Worm (Caenorhabditis elegans) whole organism, L1 larva: Measurements from ENCODE around the gene nhr-154.

Experiments
- ceh-63 ChIP-seq: fragments of 200-800 bp; sonication (Bioruptor generic); optimal IDR thresholded peaks from 2 replicates; lab custom pipeline; 2018; ENCODE audit warnings: mild to moderate bottlenecking, missing genetic modification characterization, missing compliant biosample characterization
- ceh-8 ChIP-seq: fragments of 200-800 bp; sonication (Bioruptor generic); optimal IDR thresholded peaks from 2 replicates; lab custom pipeline; 2018; ENCODE audit warnings: mild to moderate bottlenecking, missing genetic modification characterization, moderate library complexity, missing compliant biosample characterization
- ceh-90 ChIP-seq: sonication (generic microtip); optimal IDR thresholded peaks from 2 replicates; lab custom pipeline; 2016; ENCODE audit warnings: missing genetic modification characterization, missing compliant biosample characterization
- ces-1 ChIP-seq: fragments of 150-350 bp; optimal IDR thresholded peaks from 2 replicates; lab custom pipeline; 2014; ENCODE audit warnings: missing biosample characterization, missing genetic modification reagents, missing genetic modification characterization
- dpl-1 ChIP-seq, 3 experiments: fragments of 150-350 bp in 2 of 3; sonication (generic microtip) in 1 of 3; optimal IDR thresholded peaks; 2 replicates each; lab custom pipeline; 2014 to 2017; ENCODE audit warnings: missing biosample characterization in 3 of 3, missing genetic modification characterization in 3 of 3, missing genetic modification reagents in 3 of 3
- efl-1 ChIP-seq, 4 experiments: fragments of 150-350 bp; optimal IDR thresholded peaks in 3 of 4; peaks in 1 of 4; 1 replicate in 1 of 4; 2 replicates in 3 of 4; lab custom pipeline; 2014; ENCODE audit warnings: missing biosample characterization in 2 of 4, missing genetic modification characterization in 2 of 4, missing genetic modification reagents in 2 of 4
- efl-3 ChIP-seq: fragments of 200-800 bp; sonication (Bioruptor generic); optimal IDR thresholded peaks from 2 replicates; lab custom pipeline; 2018; ENCODE audit warnings: mild to moderate bottlenecking, missing genetic modification characterization, missing compliant biosample characterization
- egl-13 ChIP-seq: sonication (generic microtip); optimal IDR thresholded peaks from 2 replicates; lab custom pipeline; 2016; ENCODE audit warnings: missing genotype, missing genetic modification reagents, missing genetic modification characterization, missing compliant biosample characterization
- elt-2 ChIP-seq: sonication (generic microtip); optimal IDR thresholded peaks from 2 replicates; lab custom pipeline; 2016; ENCODE audit warnings: missing genetic modification characterization, mild to moderate bottlenecking, inconsistent platforms, missing compliant biosample characterization, missing genetic modification reagents
- elt-3 ChIP-seq, 6 experiments: fragments of 150-350 bp in 1 of 6; sonication (generic microtip); optimal IDR thresholded peaks; 2 replicates each; lab custom pipeline; 2017 to 2018; ENCODE audit warnings: missing biosample characterization in 6 of 6, missing genetic modification characterization in 6 of 6, inconsistent platforms in 1 of 6
- ets-5 ChIP-seq: fragments of 200-800 bp; sonication (Bioruptor generic); IDR thresholded peaks from 2 replicates; pipeline ENCODE4 v1.3.6; 2022; ENCODE audit warnings: missing genetic modification characterization, missing compliant biosample characterization
- fkh-4 ChIP-seq: sonication (generic microtip); optimal IDR thresholded peaks from 2 replicates; lab custom pipeline; 2016; ENCODE audit warnings: missing compliant biosample characterization, missing genetic modification characterization, borderline replicate concordance
- hpl-2 ChIP-seq: fragments of 150-350 bp; optimal IDR thresholded peaks from 2 replicates; lab custom pipeline; 2014; ENCODE audit warnings: missing biosample characterization, missing genetic modification reagents, missing genetic modification characterization
- irx-1 ChIP-seq: sonication (generic microtip); optimal IDR thresholded peaks from 2 replicates; lab custom pipeline; 2016; ENCODE audit warnings: missing genetic modification characterization, missing compliant biosample characterization
- isw-1 ChIP-seq: fragments of 200-800 bp; sonication (Bioruptor generic); IDR thresholded peaks from 2 replicates; pipeline ENCODE4 v1.3.6; 2022; ENCODE audit warnings: missing genetic modification characterization, missing compliant biosample characterization
- lin-13 ChIP-seq: fragments of 150-350 bp; optimal IDR thresholded peaks from 2 replicates; lab custom pipeline; 2014; ENCODE audit warnings: missing biosample characterization, missing genetic modification reagents, missing genetic modification characterization
- lin-15B ChIP-seq: fragments of 150-350 bp; sonication (generic microtip); optimal IDR thresholded peaks from 3 replicates; lab custom pipeline; 2014; ENCODE audit warnings: missing biosample characterization, missing genetic modification characterization
- lin-39 ChIP-seq: fragments of 150-350 bp; optimal IDR thresholded peaks from 2 replicates; lab custom pipeline; 2014; ENCODE audit warnings: missing biosample characterization, missing genetic modification reagents, missing genetic modification characterization
- lir-3 ChIP-seq: sonication (generic microtip); optimal IDR thresholded peaks from 2 replicates; lab custom pipeline; 2016; ENCODE audit warnings: mild to moderate bottlenecking, missing genetic modification characterization, moderate library complexity, missing compliant biosample characterization; ENCODE audit not compliant: poor library complexity
- nhr-11 ChIP-seq: fragments of 150-350 bp; optimal IDR thresholded peaks from 2 replicates; lab custom pipeline; 2014; ENCODE audit warnings: missing biosample characterization, missing genetic modification characterization
- nhr-20 ChIP-seq: sonication (generic microtip); optimal IDR thresholded peaks from 2 replicates; lab custom pipeline; 2016; ENCODE audit warnings: mild to moderate bottlenecking, missing genetic modification characterization, missing compliant biosample characterization
- nhr-237 ChIP-seq: fragments of 150-350 bp; optimal IDR thresholded peaks from 2 replicates; lab custom pipeline; 2014; ENCODE audit warnings: missing biosample characterization, missing genetic modification characterization
- nhr-47 ChIP-seq: sonication (generic microtip); optimal IDR thresholded peaks from 2 replicates; lab custom pipeline; 2016; ENCODE audit warnings: mild to moderate bottlenecking, missing genetic modification characterization, moderate library complexity, missing compliant biosample characterization
- nhr-71 ChIP-seq: sonication (generic microtip); optimal IDR thresholded peaks from 2 replicates; lab custom pipeline; 2016; ENCODE audit warnings: mild to moderate bottlenecking, missing genetic modification characterization, moderate library complexity, missing compliant biosample characterization
- nhr-77 ChIP-seq: fragments of 150-350 bp; optimal IDR thresholded peaks from 2 replicates; lab custom pipeline; 2014; ENCODE audit warnings: missing biosample characterization, missing genetic modification characterization
- nhr-90 ChIP-seq: sonication (generic microtip); optimal IDR thresholded peaks from 2 replicates; lab custom pipeline; 2016; ENCODE audit warnings: mild to moderate bottlenecking, missing genetic modification characterization, missing compliant biosample characterization; ENCODE audit not compliant: poor library complexity
- pax-3 ChIP-seq: fragments of 200-800 bp; sonication (Bioruptor generic); optimal IDR thresholded peaks from 2 replicates; lab custom pipeline; 2018; ENCODE audit warnings: mild to moderate bottlenecking, missing genetic modification characterization, moderate library complexity, missing compliant biosample characterization
- pqm-1 ChIP-seq: sonication (generic microtip); optimal IDR thresholded peaks from 3 replicates; lab custom pipeline; 2017; ENCODE audit warnings: missing biosample characterization, missing genetic modification characterization
- rnt-1 ChIP-seq: sonication (generic microtip); optimal IDR thresholded peaks from 2 replicates; lab custom pipeline; 2016; ENCODE audit warnings: mild to moderate bottlenecking, missing genetic modification characterization, moderate library complexity, missing compliant biosample characterization
- skn-1 ChIP-seq: fragments of 150-350 bp; optimal IDR thresholded peaks from 2 replicates; lab custom pipeline; 2014; ENCODE audit warnings: missing biosample characterization, missing genetic modification characterization
- sup-37 ChIP-seq: fragments of 200-800 bp; sonication (Bioruptor generic); optimal IDR thresholded peaks from 2 replicates; lab custom pipeline; 2018; ENCODE audit warnings: mild to moderate bottlenecking, missing genetic modification characterization, missing compliant biosample characterization
- tlp-1 ChIP-seq: fragments of 150-350 bp; optimal IDR thresholded peaks from 2 replicates; lab custom pipeline; 2014; ENCODE audit warnings: missing biosample characterization, missing genetic modification characterization
- unc-30 ChIP-seq: sonication (generic microtip); optimal IDR thresholded peaks from 2 replicates; lab custom pipeline; 2017; ENCODE audit warnings: missing biosample characterization, missing genetic modification characterization
- unc-62 ChIP-seq: fragments of 150-350 bp; optimal IDR thresholded peaks from 2 replicates; lab custom pipeline; 2014; ENCODE audit warnings: missing biosample characterization, missing genetic modification reagents, missing genetic modification characterization
- unc-86 ChIP-seq: sonication (generic microtip); optimal IDR thresholded peaks from 2 replicates; lab custom pipeline; 2016; ENCODE audit warnings: missing genetic modification characterization, missing compliant biosample characterization
- zip-4 ChIP-seq: fragments of 200-800 bp; sonication (Bioruptor generic); optimal IDR thresholded peaks from 2 replicates; lab custom pipeline; 2018; ENCODE audit warnings: mild to moderate bottlenecking, missing genetic modification characterization, moderate library complexity, missing compliant biosample characterization

nhr-154 gene

DNA sequence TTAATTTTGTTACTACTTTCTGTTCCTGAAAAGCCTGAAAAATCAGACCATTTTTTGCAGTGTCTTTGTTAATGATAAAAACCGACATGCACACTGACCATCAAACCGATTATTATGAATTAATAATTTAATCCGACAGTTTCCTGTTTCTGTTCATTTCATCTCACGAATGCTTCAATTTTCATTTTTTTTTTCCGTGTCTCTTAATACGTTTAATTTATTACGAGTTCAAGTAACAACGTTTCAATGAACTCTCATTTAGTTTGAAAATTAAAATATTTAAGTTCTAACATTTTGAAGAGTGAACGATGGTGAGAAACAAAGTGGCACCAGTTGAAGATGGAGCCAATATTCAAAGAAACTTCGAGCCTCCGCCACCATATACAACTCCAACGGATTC is 13.6 kb downstream of the nhr-154 start, which contains the start of gene spin-1:
spin-1 (plus strand) TSS at position 301 of the 400 bp plus-strand sequence.
- no peak for TF ChIP-seq nhr-47 (tag; lab: Kevin White, UChicago)
- TF ChIP-seq lin-15B = no peak
- no peak for TF ChIP-seq lin-13 (GFP tag; lab: Kevin White, UChicago)
- TF ChIP-seq unc-30 (tag; lab: Kevin White, UChicago) = no peak
- TF ChIP-seq pax-3 (tag; lab: Kevin White, UChicago) = no peak
- no peak for TF ChIP-seq isw-1
- no peak for TF ChIP-seq egl-13 (tag; lab: Kevin White, UChicago)
- TF ChIP-seq pqm-1 = no peak
- TF ChIP-seq dpl-1 (GFP tag; optimal IDR thresholded peaks at IDR 0.05; lab: Kevin White, UChicago) = no peak
- TF ChIP-seq ceh-8 (GFP tag; lab: Kevin White, UChicago) = no peak
- TF ChIP-seq rnt-1 (tag; lab: Kevin White, UChicago) = no peak
- no peak for TF ChIP-seq lir-3 (tag; lab: Kevin White, UChicago)
- TF ChIP-seq skn-1 (tag; lab: Kevin White, UChicago) = no peak

DNA sequence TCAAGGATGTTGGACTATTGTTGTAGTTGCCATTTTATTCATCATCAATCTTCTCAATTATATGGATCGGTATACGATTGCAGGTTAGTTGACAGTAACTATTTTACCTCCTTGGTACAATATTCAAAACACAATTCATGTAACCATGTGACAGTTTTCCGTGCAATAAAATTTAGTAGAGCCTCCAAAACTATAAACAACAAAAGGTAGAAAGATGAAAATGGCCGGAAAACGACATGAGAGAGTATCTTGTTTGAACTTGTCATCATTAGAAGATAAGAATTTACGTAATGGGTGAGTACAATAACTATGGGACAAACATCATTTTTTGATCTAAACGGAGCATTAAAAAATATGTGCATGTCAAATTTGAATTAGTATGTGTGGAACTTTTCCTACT is 14.1 kb downstream of the nhr-154 start:
- no peak for TF ChIP-seq nhr-11 (tag; lab: Kevin White, UChicago)
- TF ChIP-seq elt-3 (tag; optimal IDR thresholded peaks at IDR 0.05; lab: Kevin White, UChicago) = no peak
- peak; percentile 1 for TF ChIP-seq elt-2 (tag; lab: Kevin White, UChicago)
- TF ChIP-seq nhr-71 = peak; percentile 7
- TF ChIP-seq hpl-2 (GFP tag; lab: Kevin White, UChicago) = no peak
- TF ChIP-seq tlp-1 = no peak
- TF ChIP-seq nhr-20 (tag; lab: Kevin White, UChicago) = peak; percentile 6
- TF ChIP-seq, all 84 proteins: peak for 3

DNA sequence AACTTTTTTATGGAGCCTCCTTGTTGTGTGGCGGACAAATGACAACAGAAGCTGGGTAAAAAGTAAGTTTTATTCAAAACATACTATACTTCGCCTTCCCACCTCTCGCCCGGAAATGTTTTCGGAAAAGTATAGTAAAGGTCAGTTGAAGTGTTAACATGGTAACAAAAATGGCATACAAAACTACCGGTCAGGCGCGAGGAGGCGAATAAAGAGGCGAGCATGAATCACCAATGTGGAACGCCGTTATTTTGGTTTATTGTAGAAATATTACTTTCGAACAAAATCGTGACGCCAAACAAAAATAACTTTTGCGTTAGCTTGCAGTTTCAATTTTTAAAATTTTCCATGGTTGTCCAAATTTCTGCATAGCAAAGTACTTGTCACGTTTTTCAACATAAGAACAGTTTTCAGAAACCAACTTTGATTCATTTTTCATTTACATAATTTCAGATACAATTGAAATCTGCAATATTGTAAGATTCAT is 16.5 kb downstream of the nhr-154 start, which contains the start of gene C13C4.8:
C13C4.8 (plus strand) TSS at position 437 of the 487 bp plus-strand sequence.
- TF ChIP-seq nhr-77 (tag; lab: Kevin White, UChicago) (no peak), lin-15B (no peak), nhr-90 (tag; lab: Kevin White, UChicago) (no peak), nhr-47 (tag; lab: Kevin White, UChicago) (no peak), rnt-1 (tag; lab: Kevin White, UChicago) (no peak)
- TF ChIP-seq, all 84 proteins: peak for 0

DNA sequence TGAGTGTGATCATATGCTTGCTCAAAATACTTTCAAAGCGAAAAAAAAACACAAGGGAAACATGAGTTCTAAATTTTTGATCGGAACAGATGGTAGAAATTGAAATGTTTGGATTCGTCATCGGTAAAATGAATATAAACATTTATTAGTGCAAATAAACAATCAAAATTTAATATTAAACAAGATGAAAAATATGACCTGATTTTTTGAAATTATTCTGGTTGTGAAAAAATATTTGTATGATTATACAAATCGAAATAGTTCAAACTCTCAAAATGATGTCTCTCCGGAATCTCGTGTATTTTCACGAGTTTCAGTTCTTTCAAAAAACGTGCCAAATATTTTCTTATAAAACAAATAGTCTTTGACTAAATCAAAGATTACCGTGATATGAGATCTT is 19.3 kb downstream of the nhr-154 start, which contains the start of gene C13C4.7:
C13C4.7 (minus strand) TSS at position 101 of the 400 bp plus-strand sequence.
- TF ChIP-seq ces-1 (GFP tag; lab: Kevin White, UChicago) = no peak
- TF ChIP-seq unc-86 = no peak
- TF ChIP-seq elt-3 (tag; optimal IDR thresholded peaks at IDR 0.05; lab: Kevin White, UChicago) = no peak
- TF ChIP-seq irx-1 = no peak
- TF ChIP-seq lin-39 (tag; lab: Kevin White, UChicago) = no peak
- TF ChIP-seq fkh-4 (tag; lab: Kevin White, UChicago) = no peak
- no peak for TF ChIP-seq unc-62
- no peak for TF ChIP-seq ceh-90 (tag; lab: Kevin White, UChicago)
- TF ChIP-seq nhr-77 (tag; lab: Kevin White, UChicago) = no peak
- TF ChIP-seq efl-3 (GFP tag; lab: Kevin White, UChicago) = no peak
- TF ChIP-seq ceh-63 (GFP tag; lab: Kevin White, UChicago) = no peak
- TF ChIP-seq nhr-71 = no peak
- TF ChIP-seq nhr-237 (tag; lab: Kevin White, UChicago) = no peak
- no peak for TF ChIP-seq sup-37 (GFP tag; lab: Kevin White, UChicago)
- no peak for TF ChIP-seq efl-1 (optimal IDR thresholded peaks at IDR 0.05; lab: Kevin White, UChicago)
- TF ChIP-seq efl-1 (GFP tag; optimal IDR thresholded peaks at IDR 0.05 in 1 of 2; lab: Kevin White, UChicago) = no peak
- no peak for TF ChIP-seq dpl-1 (GFP tag; optimal IDR thresholded peaks at IDR 0.05; lab: Kevin White, UChicago)
- TF ChIP-seq zip-4 (GFP tag; lab: Kevin White, UChicago) = no peak
- no peak for TF ChIP-seq ets-5 (GFP tag; lab: Robert Waterston, UW)
- TF ChIP-seq nhr-11 (tag; lab: Kevin White, UChicago) = no peak
